Worm (Caenorhabditis elegans): ENCODE results near the gene ndus-8.

- TF ChIP-seq repo-1 (tag; optimal IDR thresholded peaks at IDR 0.05), result no peak
- no peak for TF ChIP-seq him-1 (tag; optimal IDR thresholded peaks at IDR 0.05)
- no peak for TF ChIP-seq nfya-1 (tag; optimal IDR thresholded peaks at IDR 0.05; ENCODE audit: borderline replicate concordance, insufficient read depth)
- no peak for TF ChIP-seq Y53G8AR.9 (GFP tag; conservative IDR thresholded peaks at IDR 0.05)
Measured at ce11 chrIII:7216226-7216625, 17.8 kb downstream of the ndus-8 start, which contains the start of gene R151.1.

Measured in whole organism, young adult.